Fruit fly (Drosophila melanogaster): Measurements from ENCODE around the gene ssp3.

ssp3 gene

dm6 chr2L:18948065-18948723 is 4.4 kb upstream of the ssp3 start:
- TF ChIP-seq CG17801 (GFP tag; optimal IDR thresholded peaks at IDR 0.05; ENCODE audit: partially characterized antibody): no peak

DNA sequence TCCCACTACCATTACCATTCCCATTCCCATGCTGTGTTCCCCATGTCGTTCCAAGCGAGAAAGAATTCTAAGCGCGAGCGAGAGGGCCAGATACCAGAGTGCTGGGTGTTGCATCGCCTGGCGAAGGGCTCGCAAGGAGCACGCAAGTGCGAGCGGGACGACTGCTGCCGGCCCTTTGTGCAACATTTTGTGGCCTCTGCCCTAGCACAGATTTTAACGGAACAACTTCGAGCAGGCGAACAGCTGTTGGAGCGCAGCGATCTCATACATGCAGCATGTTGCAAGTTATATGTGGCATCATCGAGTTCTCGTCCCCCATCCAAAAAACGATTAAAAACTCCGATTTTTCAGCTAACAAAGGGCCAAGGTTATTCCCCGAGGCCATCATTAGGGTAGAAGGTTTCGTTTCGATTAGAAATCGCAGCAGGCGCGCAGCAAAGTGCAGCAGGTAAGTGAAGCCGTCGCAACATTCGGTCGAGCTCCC is 3.8 kb upstream of the ssp3 start:
- no peak for TF ChIP-seq CG17801 (GFP tag; optimal IDR thresholded peaks at IDR 0.05; ENCODE audit: partially characterized antibody)

DNA sequence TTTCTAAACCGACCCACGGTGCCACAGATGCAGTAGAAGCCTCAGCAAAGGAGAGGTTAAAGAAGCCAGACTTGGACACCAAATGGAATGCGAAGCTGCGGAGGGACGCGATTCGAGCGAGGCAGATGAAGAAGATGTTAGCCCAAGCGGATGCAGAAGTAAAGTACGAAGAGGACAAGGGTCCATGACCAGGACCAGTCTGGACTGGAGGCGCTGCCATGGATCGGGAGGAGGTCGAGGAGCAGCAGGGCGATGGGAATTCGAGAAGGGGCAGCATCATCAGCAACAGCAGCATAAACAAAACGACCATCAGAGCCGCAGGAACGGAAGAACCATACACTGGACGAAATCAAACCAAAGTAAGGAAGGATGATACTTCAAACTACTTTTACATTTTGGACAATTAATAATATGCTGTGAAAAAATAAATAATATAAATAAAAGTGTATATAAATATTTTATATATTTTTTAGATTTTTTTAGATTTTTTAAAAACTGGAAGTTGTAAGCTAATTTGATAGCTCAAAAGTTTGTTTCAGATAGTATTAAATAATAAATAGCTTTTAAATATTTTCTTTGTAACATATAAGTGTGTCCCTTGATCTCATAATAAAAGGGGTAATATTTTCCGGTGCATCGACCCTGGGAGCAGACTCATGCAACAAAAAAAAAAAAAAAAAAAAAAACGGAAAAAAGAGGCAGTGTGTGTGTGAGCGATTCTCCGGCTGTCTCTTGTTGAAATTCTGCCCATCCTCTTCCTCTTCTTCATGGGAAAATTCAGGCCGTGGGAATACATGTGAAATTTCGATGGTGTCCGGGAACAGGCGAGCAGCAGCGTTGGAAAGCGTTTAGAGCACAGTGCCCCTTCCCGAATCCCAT is 3.1 kb upstream of the ssp3 start:
- no peak for TF ChIP-seq CG17801 (GFP tag; optimal IDR thresholded peaks at IDR 0.05; ENCODE audit: partially characterized antibody)

- TF ChIP-seq CG17801 (GFP tag; optimal IDR thresholded peaks at IDR 0.05; ENCODE audit: partially characterized antibody): no peak
These were observed 2.2 kb upstream of the ssp3 start, which contains the start of gene CG46304 for dm6 chr2L:18945765-18946552. CG46304 (plus strand) TSS chr2L:18946305.

DNA sequence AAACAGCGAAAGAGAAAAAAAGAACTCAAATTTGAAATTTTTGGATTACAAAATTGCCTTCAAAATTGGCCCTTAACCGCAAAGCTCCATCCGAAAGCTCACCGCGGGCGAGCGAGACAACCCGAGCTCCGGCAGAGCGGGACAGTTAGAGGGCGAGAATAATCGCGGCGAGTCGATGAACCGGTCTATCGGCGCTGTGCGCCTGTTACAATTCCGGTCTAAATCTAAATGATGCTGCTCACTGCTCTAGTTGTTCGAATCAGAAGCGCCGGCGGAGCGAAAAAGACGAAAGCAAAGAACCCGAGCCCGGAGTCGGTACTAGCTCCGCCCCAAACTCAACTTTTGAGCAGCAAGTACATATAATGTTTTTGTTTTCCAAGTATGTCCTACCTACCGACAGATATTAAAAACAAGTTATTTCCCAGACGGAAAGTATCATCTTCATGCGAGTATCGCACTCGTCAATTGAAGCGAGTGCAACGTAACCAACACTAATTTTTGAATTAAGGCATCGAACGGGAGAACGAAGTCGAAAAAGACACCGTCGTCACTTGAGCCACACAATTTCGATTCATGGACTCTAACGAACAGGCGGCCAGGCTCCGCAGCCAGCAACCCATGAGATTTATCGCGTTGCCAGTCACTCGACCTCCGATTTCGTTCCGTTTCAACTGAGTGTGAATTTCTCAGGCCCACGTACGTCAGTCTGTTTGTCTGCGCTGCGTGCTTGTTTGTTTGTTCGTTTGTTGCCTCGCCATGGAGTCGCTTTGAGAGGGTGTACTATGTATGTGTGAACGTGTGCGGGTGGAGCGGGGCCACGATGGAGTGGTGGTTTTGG is 634 bp upstream of the ssp3 start:
- no peak for TF ChIP-seq CG17801 (GFP tag; optimal IDR thresholded peaks at IDR 0.05; ENCODE audit: partially characterized antibody)

dm6 chr2L:18943309-18943708 is 451 bp downstream of the ssp3 start:
- TF ChIP-seq CG17801 (GFP tag; optimal IDR thresholded peaks at IDR 0.05; ENCODE audit: partially characterized antibody): no peak

DNA sequence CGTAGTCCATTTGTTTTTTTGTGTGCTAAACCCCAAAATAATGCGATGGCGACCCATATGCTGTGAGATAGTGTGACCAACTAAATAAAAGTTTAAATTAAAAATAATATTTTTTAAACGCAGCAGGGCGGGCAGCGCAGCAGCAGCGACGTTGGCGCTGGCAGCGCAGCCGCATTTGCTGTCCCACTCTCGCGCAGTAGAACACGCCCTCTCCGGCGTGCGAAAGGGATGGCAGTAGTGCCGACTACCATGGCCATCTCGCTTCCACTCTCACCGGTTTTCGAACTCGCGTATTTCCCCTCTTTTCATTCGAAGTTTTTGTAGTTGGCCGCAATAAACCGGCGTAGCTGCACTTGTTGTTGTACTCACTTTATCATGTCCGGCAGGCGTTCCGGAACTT is 7.7 kb downstream of the ssp3 start:
- TF ChIP-seq CG17801 (GFP tag; optimal IDR thresholded peaks at IDR 0.05; ENCODE audit: partially characterized antibody): peak; percentile 12

dm6 chr2L:18934588-18934987 is 9.2 kb downstream of the ssp3 start:
- no peak for TF ChIP-seq CG17801 (GFP tag; optimal IDR thresholded peaks at IDR 0.05; ENCODE audit: partially characterized antibody)

DNA sequence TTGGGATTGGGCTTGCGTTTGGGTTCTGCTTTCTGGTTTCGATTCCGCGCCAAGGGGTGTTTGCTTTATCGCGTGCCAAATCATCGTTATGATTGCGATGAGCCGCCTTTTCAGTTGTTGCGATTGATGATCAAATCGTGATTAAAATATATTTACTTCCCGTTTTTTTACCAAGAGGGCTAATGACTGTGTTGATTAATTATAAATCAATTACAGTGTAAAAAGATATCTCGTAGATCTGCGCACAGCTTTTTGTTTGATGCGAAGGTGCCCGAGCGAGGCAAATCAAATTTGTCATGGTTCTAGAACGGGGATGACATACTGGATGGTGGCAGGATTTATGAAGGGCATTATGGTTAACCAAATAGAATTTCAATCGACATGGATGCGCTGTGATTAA is 9.9 kb downstream of the ssp3 start:
- TF ChIP-seq CG17801 (GFP tag; optimal IDR thresholded peaks at IDR 0.05; ENCODE audit: partially characterized antibody): no peak

dm6 chr2L:18930352-18931122 is 13.2 kb downstream of the ssp3 start:
- no peak for TF ChIP-seq CG17801 (GFP tag; optimal IDR thresholded peaks at IDR 0.05; ENCODE audit: partially characterized antibody)

dm6 chr2L:18929595-18929994 is 14.2 kb downstream of the ssp3 start:
- TF ChIP-seq CG17801 (GFP tag; optimal IDR thresholded peaks at IDR 0.05; ENCODE audit: partially characterized antibody): no peak

DNA sequence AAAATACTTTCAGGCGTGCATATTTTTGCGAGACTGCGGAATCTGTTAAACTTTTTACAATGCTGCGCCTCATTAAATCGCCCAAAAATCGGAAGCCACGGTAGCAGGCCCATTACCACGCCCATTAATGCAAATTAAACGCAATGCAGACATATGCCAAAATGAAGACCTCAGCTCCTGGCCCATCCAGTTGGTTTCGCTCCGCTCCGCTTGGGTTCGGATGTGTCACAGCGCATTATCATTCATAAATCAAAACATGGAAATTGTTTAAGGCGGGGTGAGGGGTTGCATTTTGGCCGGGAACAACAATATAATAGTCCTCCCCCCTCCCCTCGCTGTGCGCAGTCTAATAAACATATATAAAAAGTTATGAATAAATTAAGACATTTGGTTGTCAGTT is 15.9 kb downstream of the ssp3 start:
- TF ChIP-seq CG17801 (GFP tag; optimal IDR thresholded peaks at IDR 0.05; ENCODE audit: partially characterized antibody): no peak

DNA sequence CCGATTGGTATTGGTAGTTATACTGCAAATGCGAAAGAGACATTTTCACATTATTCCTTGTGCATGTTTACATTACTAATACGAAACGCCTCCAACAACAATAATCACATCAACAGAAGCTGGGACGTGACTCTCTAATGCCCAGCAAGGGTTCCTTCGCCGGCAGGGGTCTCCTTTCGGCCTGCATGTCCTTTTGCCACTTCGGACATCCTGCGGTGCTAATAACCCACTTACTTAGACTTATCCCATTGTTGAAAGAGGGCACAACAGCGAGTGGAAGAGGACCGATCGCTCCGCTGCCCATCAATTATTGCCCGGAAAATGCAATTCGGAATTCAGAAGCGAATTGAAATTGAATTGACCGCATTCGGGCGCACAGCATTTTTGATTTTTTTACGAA is 17.8 kb downstream of the ssp3 start:
- no peak for TF ChIP-seq CG17801 (GFP tag; optimal IDR thresholded peaks at IDR 0.05; ENCODE audit: partially characterized antibody)

dm6 chr2L:18925387-18925786 is 18.4 kb downstream of the ssp3 start:
- TF ChIP-seq CG17801 (GFP tag; optimal IDR thresholded peaks at IDR 0.05; ENCODE audit: partially characterized antibody): no peak

Data from ovary, adult (tissue).